Fruit fly (Drosophila melanogaster): ENCODE data around the gene eRF1.

Gene eRF1

dm6 chr3L:20302081-20302630 lies 46.0 kb upstream of the eRF1 start, which contains the start of gene Pex23 (continued):
- TF ChIP-seq CG4328 (GFP tag; optimal IDR thresholded peaks at IDR 0.05) (no peak), CG4730 (GFP tag; IDR thresholded peaks at IDR 0.05) (peak; percentile 70), cg (GFP tag; optimal IDR thresholded peaks at IDR 0.05) (no peak), YL-1 (GFP tag; optimal IDR thresholded peaks at IDR 0.05) (peak; percentile 89), CG8765 (GFP tag; IDR thresholded peaks at IDR 0.05) (peak; percentile 81), CG11560 (tag; IDR thresholded peaks at IDR 0.05) (peak; percentile 69), CG1233 (GFP tag; optimal IDR thresholded peaks at IDR 0.05) (no peak), CG6765 (GFP tag; optimal IDR thresholded peaks at IDR 0.05) (peak; percentile 39), CG2120 (GFP tag; optimal IDR thresholded peaks at IDR 0.05) (peak; percentile 89), Sin3A (optimal IDR thresholded peaks at IDR 0.05) (peak; percentile 95), Scr (GFP tag; IDR thresholded peaks at IDR 0.05; ENCODE audit: partially characterized antibody) (peak; percentile 99), Deaf1 (tag; optimal IDR thresholded peaks at IDR 0.05) (peak; percentile 65), Chrac-16 (GFP tag; optimal IDR thresholded peaks at IDR 0.05) (peak; percentile 85), CG10209 (GFP tag; optimal IDR thresholded peaks at IDR 0.05) (peak; percentile 73), salm (tag; optimal IDR thresholded peaks at IDR 0.05) (peak; percentile 15), zfh1 (GFP tag; IDR thresholded peaks at IDR 0.05) (peak; percentile 87), CG34224 (GFP tag; IDR thresholded peaks at IDR 0.05; ENCODE audit: partially characterized antibody) (peak; percentile 98), B-H1 (GFP tag; IDR thresholded peaks at IDR 0.05) (peak; percentile 72), CHES-1-like (GFP tag; optimal IDR thresholded peaks at IDR 0.05) (peak; percentile 75), en (GFP tag; optimal IDR thresholded peaks at IDR 0.05) (no peak), ara (GFP tag; IDR thresholded peaks at IDR 0.05) (peak; percentile 66), CG8388 (GFP tag; optimal IDR thresholded peaks at IDR 0.05) (peak; percentile 74), ssp (GFP tag; IDR thresholded peaks at IDR 0.05) (peak; percentile 89), dmrt11E (tag; optimal IDR thresholded peaks at IDR 0.05) (peak; percentile 77), CG3281 (GFP tag; optimal IDR thresholded peaks at IDR 0.05) (peak; percentile 84), CG7786 (GFP tag; optimal IDR thresholded peaks at IDR 0.05) (peak; percentile 64), CG12744 (GFP tag; optimal IDR thresholded peaks at IDR 0.05) (peak; percentile 17), HLHmδ (GFP tag; optimal IDR thresholded peaks at IDR 0.05) (no peak), Spps (tag; optimal IDR thresholded peaks at IDR 0.05) (peak; percentile 64), CG7372 (GFP tag; IDR thresholded peaks at IDR 0.05) (peak; percentile 78), B-H2 (GFP tag; optimal IDR thresholded peaks at IDR 0.05) (peak; percentile 66), sqz (GFP tag; optimal IDR thresholded peaks at IDR 0.05) (no peak), pho (GFP tag; optimal IDR thresholded peaks at IDR 0.05) (peak; percentile 77), E2f1 (GFP tag; IDR thresholded peaks at IDR 0.05) (peak; percentile 82), sim (GFP tag; IDR thresholded peaks at IDR 0.05) (no peak), inv (GFP tag; IDR thresholded peaks at IDR 0.05; ENCODE audit: partially characterized antibody) (peak; percentile 99), H2.0 (GFP tag; IDR thresholded peaks at IDR 0.05) (peak; percentile 71), stc (GFP tag; IDR thresholded peaks at IDR 0.05) (peak; percentile 65), Jarid2 (GFP tag; optimal IDR thresholded peaks at IDR 0.05) (no peak), grn (GFP tag; optimal IDR thresholded peaks at IDR 0.05) (peak; percentile 14), Atf-2 (GFP tag; optimal IDR thresholded peaks at IDR 0.05) (peak; percentile 32), CG9727 (GFP tag; optimal IDR thresholded peaks at IDR 0.05) (peak; percentile 86), klu (GFP tag; IDR thresholded peaks at IDR 0.05) (peak; percentile 75), CG13775 (GFP tag; optimal IDR thresholded peaks at IDR 0.05) (peak; percentile 86), gcm2 (GFP tag; optimal IDR thresholded peaks at IDR 0.05) (no peak), Hey (tag; optimal IDR thresholded peaks at IDR 0.05) (peak; percentile 4), Tbp (GFP tag; optimal IDR thresholded peaks at IDR 0.05) (no peak), her (GFP tag; optimal IDR thresholded peaks at IDR 0.05) (no peak), tup (GFP tag; optimal IDR thresholded peaks at IDR 0.05) (peak; percentile 62), CG17802 (tag; optimal IDR thresholded peaks at IDR 0.05) (peak; percentile 68), caup (GFP tag; optimal IDR thresholded peaks at IDR 0.05; ENCODE audit: severe bottlenecking) (peak; percentile 64)

All from whole organism, embryonic.